Worm (Caenorhabditis elegans) whole organism, L2 larva: ENCODE results near the gene F10A3.4.

ENCODE experiments used
- ama-1 ChIP-seq: fragments of 150-350 bp; optimal IDR thresholded peaks from 2 replicates; lab custom pipeline; 2018; ENCODE audit warnings: inconsistent platforms
- ceh-82 ChIP-seq: fragments of 150-350 bp; optimal IDR thresholded peaks from 2 replicates; lab custom pipeline; 2014; ENCODE audit warnings: missing biosample characterization, missing genetic modification characterization
- dmd-4 ChIP-seq: sonication (generic microtip); optimal IDR thresholded peaks from 2 replicates; lab custom pipeline; 2017; ENCODE audit warnings: missing biosample characterization, missing genetic modification characterization
- elt-1 ChIP-seq: fragments of 150-350 bp; optimal IDR thresholded peaks from 2 replicates; lab custom pipeline; 2014; ENCODE audit warnings: missing biosample characterization, missing genetic modification characterization
- gmeb-1 ChIP-seq: fragments of 150-350 bp; optimal IDR thresholded peaks from 2 replicates; lab custom pipeline; 2014; ENCODE audit warnings: missing biosample characterization, missing genetic modification characterization
- lin-11 ChIP-seq: fragments of 150-350 bp; sonication (generic microtip); optimal IDR thresholded peaks from 2 replicates; lab custom pipeline; 2014; ENCODE audit warnings: missing biosample characterization, missing genetic modification characterization, inconsistent platforms, mixed read lengths
- lin-13 ChIP-seq: fragments of 150-350 bp; optimal IDR thresholded peaks from 2 replicates; lab custom pipeline; 2014; ENCODE audit warnings: missing biosample characterization, missing genetic modification reagents, missing genetic modification characterization
- lin-39 ChIP-seq: fragments of 150-350 bp; optimal IDR thresholded peaks from 2 replicates; lab custom pipeline; 2014; ENCODE audit warnings: missing biosample characterization, missing genetic modification reagents, missing genetic modification characterization
- lsy-2 ChIP-seq, 2 experiments: fragments of 150-350 bp in 1 of 2; sonication (generic microtip) in 1 of 2; optimal IDR thresholded peaks; 2 replicates each; lab custom pipeline; 2014 to 2017; ENCODE audit warnings: missing biosample characterization in 2 of 2, missing genetic modification characterization in 2 of 2
- mbf-1 ChIP-seq: sonication (generic microtip); optimal IDR thresholded peaks from 2 replicates; lab custom pipeline; 2017; ENCODE audit warnings: missing biosample characterization, missing genetic modification characterization
- nhr-23 ChIP-seq: fragments of 150-350 bp; optimal IDR thresholded peaks from 2 replicates; lab custom pipeline; 2014; ENCODE audit warnings: missing biosample characterization, missing genetic modification reagents, missing genetic modification characterization
- nhr-6 ChIP-seq: fragments of 150-350 bp; optimal IDR thresholded peaks from 2 replicates; lab custom pipeline; 2014; ENCODE audit warnings: missing biosample characterization, missing genetic modification characterization
- unc-39 ChIP-seq: fragments of 150-350 bp; optimal IDR thresholded peaks from 2 replicates; lab custom pipeline; 2014; ENCODE audit warnings: missing biosample characterization, missing genetic modification characterization
- unc-62 ChIP-seq: fragments of 150-350 bp; optimal IDR thresholded peaks from 2 replicates; lab custom pipeline; 2014; ENCODE audit warnings: missing biosample characterization, missing genetic modification reagents, missing genetic modification characterization

DNA sequence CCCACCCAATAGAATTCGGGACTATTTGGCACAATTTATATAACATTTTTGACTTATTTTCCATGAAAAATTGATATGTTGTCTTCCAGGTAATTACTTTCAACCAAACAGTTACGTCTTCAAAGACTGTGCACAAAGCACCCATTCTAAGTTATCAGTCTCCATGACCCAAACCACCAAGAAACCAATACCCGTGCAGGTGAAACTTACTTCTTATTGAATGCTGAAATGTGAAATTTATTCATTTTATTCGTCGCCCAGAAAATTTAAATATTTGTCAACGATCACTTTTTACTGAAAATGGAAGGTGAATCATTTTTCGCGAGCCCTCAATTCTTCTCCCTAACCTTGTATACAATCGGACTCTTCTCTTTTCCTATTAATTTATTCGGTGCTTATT lies 41.6 kb downstream of the F10A3.4 start, which contains the start of gene srh-281:
- no peak for TF ChIP-seq nhr-23 (tag; lab: Kevin White, UChicago)
- no peak for TF ChIP-seq lin-11 (tag; lab: Kevin White, UChicago)
- TF ChIP-seq lin-13 (GFP tag; lab: Kevin White, UChicago) = no peak
- no peak for TF ChIP-seq elt-1
- no peak for TF ChIP-seq lin-39
- TF ChIP-seq lsy-2 (tag; optimal IDR thresholded peaks at IDR 0.05; lab: Kevin White, UChicago) = no peak
- TF ChIP-seq mbf-1 (tag; lab: Kevin White, UChicago) = no peak
- no peak for TF ChIP-seq ama-1 (lab: Kevin White, UChicago)
- TF ChIP-seq gmeb-1 = no peak
- no peak for TF ChIP-seq unc-39 (tag; lab: Kevin White, UChicago)
- TF ChIP-seq ceh-82 (tag; lab: Kevin White, UChicago) = no peak
- no peak for TF ChIP-seq nhr-6 (tag; lab: Kevin White, UChicago)
- TF ChIP-seq unc-62 (GFP tag; lab: Kevin White, UChicago) = no peak
- no peak for TF ChIP-seq dmd-4 (tag; lab: Kevin White, UChicago)
